Worm (Caenorhabditis elegans) whole organism, early embryonic: Measurements from ENCODE around the gene cyp-35A4.

Source experiments
- F13C5.2 ChIP-seq: sonication (generic microtip); optimal IDR thresholded peaks from 2 replicates; lab custom pipeline; 2017; ENCODE audit warnings: mild to moderate bottlenecking, missing genetic modification characterization, inconsistent platforms, missing compliant biosample characterization
- aly-1 ChIP-seq: sonication (generic microtip); optimal IDR thresholded peaks from 2 replicates; lab custom pipeline; 2016; ENCODE audit warnings: missing genetic modification characterization, missing compliant biosample characterization
- ama-1 ChIP-seq: fragments of 150-350 bp; optimal IDR thresholded peaks from 2 replicates; lab custom pipeline; 2014
- ceh-13 ChIP-seq: fragments of 200-800 bp; sonication (Bioruptor generic); optimal IDR thresholded peaks from 2 replicates; lab custom pipeline; 2018; ENCODE audit warnings: mild to moderate bottlenecking, missing genetic modification characterization, missing compliant biosample characterization
- ets-7 ChIP-seq: sonication (generic microtip); optimal IDR thresholded peaks from 2 replicates; lab custom pipeline; 2016; ENCODE audit warnings: missing genotype, missing genetic modification characterization, missing compliant biosample characterization
- scrt-1 ChIP-seq: fragments of 200-800 bp; sonication (Bioruptor generic); IDR thresholded peaks from 2 replicates; pipeline ENCODE4 v1.3.6; 2022; ENCODE audit warnings: missing genetic modification characterization, missing compliant biosample characterization
- tbx-11 ChIP-seq: fragments of 200-800 bp; sonication (Bioruptor generic); IDR thresholded peaks from 2 replicates; pipeline ENCODE4 v1.3.6; 2022; ENCODE audit warnings: missing genetic modification characterization, missing compliant biosample characterization
- tra-4 ChIP-seq: sonication (generic microtip); optimal IDR thresholded peaks from 2 replicates; lab custom pipeline; 2017; ENCODE audit warnings: missing genetic modification characterization, missing compliant biosample characterization

DNA sequence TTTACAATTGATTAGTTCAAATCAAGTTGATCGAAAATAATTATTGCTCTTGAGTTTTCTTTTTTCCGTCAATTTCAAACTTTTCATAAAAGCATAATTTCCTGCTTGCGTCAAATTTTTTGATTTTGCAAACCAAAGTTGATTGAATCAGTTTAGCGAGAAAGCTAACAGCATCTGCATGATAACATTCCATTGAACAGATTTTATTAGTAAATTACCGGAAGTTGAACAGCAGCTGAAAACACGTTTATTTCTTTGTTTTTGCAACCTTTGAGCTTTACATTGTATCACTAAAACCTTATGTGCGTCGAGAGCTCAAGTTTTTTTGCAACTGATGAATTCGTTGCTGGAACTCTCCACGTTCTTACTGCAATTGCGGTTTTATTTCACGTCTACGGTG, 16.1 kb downstream of the cyp-35A4 start, which contains the start of gene srh-169:
- TF ChIP-seq scrt-1 (GFP tag; lab: Robert Waterston, UW) (no peak), ama-1 (lab: Kevin White, UChicago) (no peak), ets-7 (tag; lab: Kevin White, UChicago) (no peak), tra-4 (no peak), tbx-11 (GFP tag; lab: Robert Waterston, UW) (no peak), aly-1 (tag; lab: Kevin White, UChicago) (no peak), F13C5.2 (tag; lab: Kevin White, UChicago) (no peak), ceh-13 (no peak)
